Fruit fly (Drosophila melanogaster): Measurements from ENCODE around the gene ScsbetaA.

Gene ScsbetaA

dm6 chr3R:8931777-8932345 lies 6.7 kb upstream of the ScsbetaA start, which contains the start of gene pyd (continued):
- TF ChIP-seq CG2120 (GFP tag; optimal IDR thresholded peaks at IDR 0.05) (peak; percentile 78), CG8290 (GFP tag; optimal IDR thresholded peaks at IDR 0.05) (peak; percentile 70), CG8290 (tag; optimal IDR thresholded peaks at IDR 0.05) (peak; percentile 68 to 72), fd96Cb (tag; optimal IDR thresholded peaks at IDR 0.05) (peak; percentile 22), Rfx (GFP tag; IDR thresholded peaks at IDR 0.05) (peak; percentile 63), Mad (GFP tag; optimal IDR thresholded peaks at IDR 0.05) (peak; percentile 78), CG12104 (GFP tag; optimal IDR thresholded peaks at IDR 0.05) (peak; percentile 13), sug (tag; optimal IDR thresholded peaks at IDR 0.05) (peak; percentile 75), CG2678 (tag; optimal IDR thresholded peaks at IDR 0.05) (peak; percentile 69), CG8089 (GFP tag; optimal IDR thresholded peaks at IDR 0.05) (peak; percentile 58), CG16813 (GFP tag; IDR thresholded peaks at IDR 0.05; ENCODE audit: partially characterized antibody) (peak; percentile 48; the same call in 2 of the 3 replicates), BEAF-32 (GFP tag; optimal IDR thresholded peaks at IDR 0.05) (peak; percentile 58), CG6765 (GFP tag; optimal IDR thresholded peaks at IDR 0.05) (no peak), crp (GFP tag; optimal IDR thresholded peaks at IDR 0.05) (peak in 1 of 2 experiments; percentile 51), oc (tag; optimal IDR thresholded peaks at IDR 0.05) (peak; percentile 84), eyg (GFP tag; optimal IDR thresholded peaks at IDR 0.05) (peak; percentile 68), cas (GFP tag; IDR thresholded peaks at IDR 0.05) (no peak), fd64A (GFP tag; optimal IDR thresholded peaks at IDR 0.05) (peak; percentile 39), CG9609 (GFP tag; optimal IDR thresholded peaks at IDR 0.05) (peak; percentile 43), stc (GFP tag; IDR thresholded peaks at IDR 0.05) (no peak), slp2 (GFP tag; optimal IDR thresholded peaks at IDR 0.05) (peak; percentile 49), Hr39 (optimal IDR thresholded peaks at IDR 0.05) (no peak), ewg (GFP tag; optimal IDR thresholded peaks at IDR 0.05) (peak; percentile 77), nom (GFP tag; optimal IDR thresholded peaks at IDR 0.05) (peak; percentile 52), CG11456 (GFP tag; IDR thresholded peaks at IDR 0.05) (0 out of 3 replicates have a peak, but pooled peaks have one; percentile 40), MBD-R2 (GFP tag; IDR thresholded peaks at IDR 0.05) (peak; percentile 34; the same call in 1 of the 2 replicates), Optix (GFP tag; IDR thresholded peaks at IDR 0.05) (peak; percentile 62; the same call in 2 of the 3 replicates), kay (GFP tag; optimal IDR thresholded peaks at IDR 0.05) (peak; percentile 17), pzg (GFP tag; optimal IDR thresholded peaks at IDR 0.05) (peak; percentile 52), sc (optimal IDR thresholded peaks at IDR 0.05) (no peak), sc (GFP tag; optimal IDR thresholded peaks at IDR 0.05) (peak; percentile 33), gcm (GFP tag; optimal IDR thresholded peaks at IDR 0.05) (peak; percentile 55), dati (GFP tag; IDR thresholded peaks at IDR 0.05) (no peak), al (GFP tag; IDR thresholded peaks at IDR 0.05) (no peak), CG10147 (GFP tag; optimal IDR thresholded peaks at IDR 0.05) (peak; percentile 69), HLH3B (GFP tag; IDR thresholded peaks at IDR 0.05) (peak; percentile 32; the same call in 1 of the 2 replicates), chm (GFP tag; IDR thresholded peaks at IDR 0.05) (peak; percentile 92), CG6175 (GFP tag; IDR thresholded peaks at IDR 0.05) (no peak), CG34376 (GFP tag; optimal IDR thresholded peaks at IDR 0.05) (peak; percentile 74), NC2α (GFP tag; optimal IDR thresholded peaks at IDR 0.05) (peak; percentile 30), Hr3 (GFP tag; optimal IDR thresholded peaks at IDR 0.05) (peak; percentile 58), CG5953 (GFP tag; IDR thresholded peaks at IDR 0.05) (no peak), CG2199 (GFP tag; IDR thresholded peaks at IDR 0.05) (peak; percentile 89; the same call in 2 of the 3 replicates), CG1024 (GFP tag; IDR thresholded peaks at IDR 0.05) (peak; percentile 6; the same call in 1 of the 2 replicates), gt (GFP tag; IDR thresholded peaks at IDR 0.05) (no peak), CG17912 (GFP tag; optimal IDR thresholded peaks at IDR 0.05) (no peak), Gug (GFP tag; IDR thresholded peaks at IDR 0.05) (peak; percentile 40; the same call in 2 of the 4 replicates), CG10654 (GFP tag; optimal IDR thresholded peaks at IDR 0.05) (peak; percentile 44), CG17186 (GFP tag; optimal IDR thresholded peaks at IDR 0.05) (peak; percentile 74), ken (GFP tag; IDR thresholded peaks at IDR 0.05) (0 out of 3 replicates have a peak, but pooled peaks have one; percentile 51), CG9215 (GFP tag; IDR thresholded peaks at IDR 0.05) (peak; percentile 58)
